Worm (Caenorhabditis elegans): ENCODE measurements around the gene ceh-82.

DNA sequence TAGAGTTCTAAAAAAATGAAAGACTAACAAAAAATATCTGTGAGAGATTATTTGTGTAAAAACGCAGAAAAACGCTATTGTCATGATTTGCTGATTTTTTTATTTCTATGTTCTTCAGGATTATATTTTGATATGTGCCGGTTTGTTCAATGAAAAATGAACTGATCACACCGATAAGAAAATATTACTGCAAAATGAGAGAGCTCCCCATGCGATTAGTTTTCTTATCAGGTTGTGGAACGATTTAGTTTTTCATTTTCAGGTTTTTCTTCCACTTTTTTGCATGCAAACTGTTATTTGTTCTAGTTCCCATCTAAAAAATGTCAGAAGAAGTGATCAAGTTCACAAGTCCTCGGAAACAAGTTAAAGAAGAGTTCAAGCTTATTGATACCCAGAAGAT lies 3.8 kb upstream of the ceh-82 start, which contains the start of gene btb-9:
- no peak for TF ChIP-seq tra-1 (GFP tag; IDR thresholded peaks at IDR 0.05)
- TF ChIP-seq nhr-77 (tag; optimal IDR thresholded peaks at IDR 0.05), result no peak
- TF ChIP-seq mep-1 (tag; optimal IDR thresholded peaks at IDR 0.05), result no peak

All from whole organism, L4 larva.